Fruit fly (Drosophila melanogaster) whole organism, embryonic: ENCODE data around the gene CG5104.
A peak's percentile ranks its signal among the peaks of the same experiment; 100 is the strongest.

Source experiments
- BEAF-32 ChIP-seq: fragments of 200-800 bp; sonication (Bioruptor generic); optimal IDR thresholded peaks from 3 replicates; lab custom pipeline; 2017; ENCODE audit warnings: missing biosample characterization, missing genetic modification characterization, mild to moderate bottlenecking, moderate library complexity, missing genetic modification reagents
- BtbVII ChIP-seq: fragments of 200-800 bp; sonication (Bioruptor generic); optimal IDR thresholded peaks from 3 replicates; lab custom pipeline; 2017; ENCODE audit warnings: missing biosample characterization, mild to moderate bottlenecking, missing genetic modification characterization
- CG10147 ChIP-seq: fragments of 200-800 bp; sonication (Bioruptor generic); optimal IDR thresholded peaks from 2 replicates; lab custom pipeline; 2019; ENCODE audit warnings: missing biosample characterization, mild to moderate bottlenecking, missing genetic modification characterization, moderate library complexity
- CG1024 ChIP-seq: fragments of 200-800 bp; sonication (Bioruptor generic); IDR thresholded peaks from 2 replicates; pipeline ENCODE4 v1.3.6; 2022; ENCODE audit warnings: missing biosample characterization, missing genetic modification characterization
- CG11696 ChIP-seq: fragments of 200-800 bp; sonication (Bioruptor generic); IDR thresholded peaks from 2 replicates; pipeline ENCODE4 v1.3.6; 2022; ENCODE audit warnings: missing biosample characterization, missing genetic modification characterization
- CG12071 ChIP-seq: fragments of 200-800 bp; sonication (Bioruptor generic); optimal IDR thresholded peaks from 3 replicates; lab custom pipeline; 2018; ENCODE audit warnings: missing biosample characterization, mild to moderate bottlenecking, missing genetic modification characterization
- CG14965 ChIP-seq: fragments of 200-800 bp; sonication (Bioruptor generic); optimal IDR thresholded peaks from 2 replicates; lab custom pipeline; 2016; ENCODE audit warnings: missing biosample characterization, missing genetic modification characterization, borderline replicate concordance
- CG15011 ChIP-seq: fragments of 200-800 bp; sonication (Bioruptor generic); optimal IDR thresholded peaks from 3 replicates; lab custom pipeline; 2018; ENCODE audit warnings: missing biosample characterization, mild to moderate bottlenecking, missing genetic modification characterization
- CG17385 ChIP-seq: fragments of 200-800 bp; sonication (Bioruptor generic); optimal IDR thresholded peaks from 3 replicates; lab custom pipeline; 2018; ENCODE audit warnings: missing biosample characterization, mild to moderate bottlenecking, missing genetic modification characterization
- CG2202 ChIP-seq: fragments of 200-800 bp; sonication (Bioruptor generic); optimal IDR thresholded peaks from 2 replicates; lab custom pipeline; 2018; ENCODE audit warnings: missing biosample characterization, mild to moderate bottlenecking, missing genetic modification characterization
- CG31388 ChIP-seq: fragments of 200-800 bp; sonication (Bioruptor generic); optimal IDR thresholded peaks from 2 replicates; lab custom pipeline; 2016; ENCODE audit warnings: missing biosample characterization, missing genetic modification characterization
- CG3163 ChIP-seq: fragments of 200-800 bp; sonication (Bioruptor generic); optimal IDR thresholded peaks from 3 replicates; lab custom pipeline; 2016; ENCODE audit warnings: missing biosample characterization, missing genetic modification characterization
- CG3407 ChIP-seq: fragments of 200-800 bp; sonication (Bioruptor generic); optimal IDR thresholded peaks from 2 replicates; lab custom pipeline; 2018; ENCODE audit warnings: missing biosample characterization, mild to moderate bottlenecking, missing genetic modification characterization
- CG4707 ChIP-seq: fragments of 200-800 bp; sonication (Bioruptor generic); optimal IDR thresholded peaks from 2 replicates; lab custom pipeline; 2018; ENCODE audit warnings: missing biosample characterization, mild to moderate bottlenecking, missing genetic modification characterization, moderate library complexity
- CG6765 ChIP-seq: fragments of 200-800 bp; sonication (Bioruptor generic); optimal IDR thresholded peaks from 3 replicates; lab custom pipeline; 2017; ENCODE audit warnings: missing biosample characterization, mild to moderate bottlenecking, missing genetic modification characterization
- CG7271 ChIP-seq: fragments of 200-800 bp; sonication (Bioruptor generic); optimal IDR thresholded peaks from 2 replicates; lab custom pipeline; 2018; ENCODE audit warnings: missing biosample characterization, mild to moderate bottlenecking, missing genetic modification characterization, moderate library complexity
- CG7786 ChIP-seq: fragments of 200-800 bp; sonication (Bioruptor generic); optimal IDR thresholded peaks from 2 replicates; lab custom pipeline; 2016; ENCODE audit warnings: missing biosample characterization, missing genetic modification characterization
- Dek ChIP-seq: fragments of 200-800 bp; sonication (Bioruptor generic); optimal IDR thresholded peaks from 3 replicates; lab custom pipeline; 2019; ENCODE audit warnings: missing biosample characterization, mild to moderate bottlenecking, missing genetic modification characterization, moderate library complexity
- Ets97D ChIP-seq: fragments of 200-800 bp; sonication (Bioruptor generic); optimal IDR thresholded peaks from 3 replicates; lab custom pipeline; 2016; ENCODE audit warnings: missing biosample characterization, missing genetic modification characterization
- Fer1 ChIP-seq: fragments of 200-800 bp; sonication (Bioruptor generic); optimal IDR thresholded peaks from 2 replicates; lab custom pipeline; 2017; ENCODE audit warnings: missing biosample characterization, mild to moderate bottlenecking, missing genetic modification characterization
- Hmr ChIP-seq: fragments of 200-800 bp; sonication (Bioruptor generic); optimal IDR thresholded peaks from 3 replicates; lab custom pipeline; 2017; ENCODE audit warnings: mild to moderate bottlenecking, missing biosample characterization, missing genetic modification reagents, missing genetic modification characterization
- Hr39 ChIP-seq: fragments of >200 bp; optimal IDR thresholded peaks from 2 replicates; lab custom pipeline; 2017
- MTF-1 ChIP-seq: fragments of 200-800 bp; sonication (Bioruptor generic); optimal IDR thresholded peaks from 2 replicates; lab custom pipeline; 2018; ENCODE audit warnings: missing biosample characterization, mild to moderate bottlenecking, missing genetic modification characterization, borderline replicate concordance
- NC2α ChIP-seq: fragments of 200-800 bp; sonication (Bioruptor generic); optimal IDR thresholded peaks from 2 replicates; lab custom pipeline; 2016; ENCODE audit warnings: missing biosample characterization, missing genetic modification characterization
- NC2β ChIP-seq: fragments of 200-800 bp; sonication (Bioruptor generic); optimal IDR thresholded peaks from 2 replicates; lab custom pipeline; 2016; ENCODE audit warnings: missing biosample characterization, missing genetic modification characterization
- Oaz ChIP-seq: fragments of 200-800 bp; sonication (Bioruptor generic); IDR thresholded peaks from 2 replicates; pipeline ENCODE4 v1.3.6; 2022; ENCODE audit warnings: missing biosample characterization, missing genetic modification characterization
- Poxn ChIP-seq: fragments of 200-800 bp; sonication (Bioruptor generic); IDR thresholded peaks from 2 replicates; pipeline ENCODE4 v1.3.6; 2022; ENCODE audit warnings: missing biosample characterization, missing genetic modification characterization
- Ravus ChIP-seq: fragments of 200-800 bp; sonication (Bioruptor generic); IDR thresholded peaks from 2 replicates; pipeline ENCODE4 v1.3.6; 2022; ENCODE audit warnings: missing biosample characterization, missing genetic modification characterization
- Vsx1 ChIP-seq: fragments of 200-800 bp; sonication (Bioruptor generic); optimal IDR thresholded peaks from 2 replicates; lab custom pipeline; 2017; ENCODE audit warnings: missing biosample characterization, mild to moderate bottlenecking, missing genetic modification characterization, missing genetic modification reagents
- Xrp1 ChIP-seq: fragments of 200-800 bp; sonication (Bioruptor generic); IDR thresholded peaks from 2 replicates; pipeline ENCODE4 v1.3.6; 2022; ENCODE audit warnings: missing biosample characterization, missing genetic modification characterization
- al ChIP-seq: fragments of 200-800 bp; sonication (Bioruptor generic); IDR thresholded peaks from 2 replicates; pipeline ENCODE4 v1.3.6; 2022; ENCODE audit warnings: missing biosample characterization, missing genetic modification characterization
- bbx ChIP-seq: fragments of 200-800 bp; sonication (Bioruptor generic); IDR thresholded peaks from 2 replicates; pipeline ENCODE4 v1.3.6; 2022; ENCODE audit warnings: missing biosample characterization, missing genetic modification characterization; ENCODE audit not compliant: partially characterized antibody
- dpn ChIP-seq, 2 experiments: fragments of 200-800 bp; sonication (Bioruptor generic); optimal IDR thresholded peaks; 3 replicates each; lab custom pipeline; 2016; ENCODE audit warnings: missing biosample characterization in 2 of 2, missing genetic modification characterization in 2 of 2
- esg ChIP-seq: fragments of 200-800 bp; sonication (Bioruptor generic); conservative IDR thresholded peaks from 2 replicates; pipeline ENCODE4 v1.3.6; 2022; ENCODE audit warnings: missing biosample characterization, missing genetic modification characterization
- hkb ChIP-seq, 2 experiments: fragments of 200-800 bp in 1 of 2; fragments of >200 bp in 1 of 2; sonication (Bioruptor generic) in 1 of 2; IDR thresholded peaks in 1 of 2; optimal IDR thresholded peaks in 1 of 2; 2 replicates each; pipeline versions ENCODE4 v1.3.6 to Lab custom; 2017 to 2022; ENCODE audit warnings: missing biosample characterization in 1 of 2, missing genetic modification characterization in 1 of 2
- jigr1 ChIP-seq: fragments of 200-800 bp; sonication (Bioruptor generic); IDR thresholded peaks from 3 replicates; pipeline ENCODE4 v1.3.6; 2022; ENCODE audit warnings: missing biosample characterization, missing genetic modification characterization
- knrl ChIP-seq: fragments of 200-800 bp; sonication (Bioruptor generic); IDR thresholded peaks from 3 replicates; pipeline ENCODE4 v1.3.6; 2022; ENCODE audit warnings: missing biosample characterization, missing genetic modification characterization; ENCODE audit not compliant: partially characterized antibody
- lilli ChIP-seq: fragments of 200-800 bp; sonication (Bioruptor generic); optimal IDR thresholded peaks from 3 replicates; lab custom pipeline; 2016; ENCODE audit warnings: missing biosample characterization, missing genetic modification characterization
- mam ChIP-seq: fragments of 200-800 bp; sonication (Bioruptor generic); optimal IDR thresholded peaks from 3 replicates; lab custom pipeline; 2016; ENCODE audit warnings: missing biosample characterization, missing genetic modification characterization
- nmo ChIP-seq: fragments of 200-800 bp; sonication (Bioruptor generic); optimal IDR thresholded peaks from 2 replicates; lab custom pipeline; 2018; ENCODE audit warnings: missing biosample characterization, mild to moderate bottlenecking, missing genetic modification characterization, moderate library complexity
- org-1 ChIP-seq: fragments of 200-800 bp; sonication (Bioruptor generic); optimal IDR thresholded peaks from 2 replicates; lab custom pipeline; 2017; ENCODE audit warnings: missing biosample characterization, missing genetic modification characterization
- pros ChIP-seq: fragments of 200-800 bp; sonication (Bioruptor generic); optimal IDR thresholded peaks from 3 replicates; lab custom pipeline; 2019; ENCODE audit warnings: missing biosample characterization, mild to moderate bottlenecking, missing genetic modification characterization, moderate library complexity
- ranshi ChIP-seq: fragments of 200-800 bp; sonication (Bioruptor generic); IDR thresholded peaks from 2 replicates; pipeline ENCODE4 v1.3.6; 2022; ENCODE audit warnings: missing biosample characterization, missing genetic modification characterization
- salm ChIP-seq: fragments of 200-800 bp; sonication (Bioruptor generic); optimal IDR thresholded peaks from 2 replicates; lab custom pipeline; 2018; ENCODE audit warnings: missing biosample characterization, mild to moderate bottlenecking, missing genetic modification characterization
- scrt ChIP-seq: fragments of 200-800 bp; sonication (Bioruptor generic); optimal IDR thresholded peaks from 2 replicates; lab custom pipeline; 2018; ENCODE audit warnings: missing biosample characterization, mild to moderate bottlenecking, missing genetic modification characterization, moderate library complexity
- sd ChIP-seq: fragments of 200-800 bp; sonication (Bioruptor generic); optimal IDR thresholded peaks from 3 replicates; lab custom pipeline; 2018; ENCODE audit warnings: missing biosample characterization, mild to moderate bottlenecking, missing genetic modification characterization, moderate library complexity
- sug ChIP-seq: fragments of 200-800 bp; optimal IDR thresholded peaks from 2 replicates; lab custom pipeline; 2019; ENCODE audit warnings: missing biosample characterization, mild to moderate bottlenecking, missing genetic modification characterization, moderate library complexity
- tx ChIP-seq: fragments of 200-800 bp; sonication (Bioruptor generic); optimal IDR thresholded peaks from 2 replicates; lab custom pipeline; 2016; ENCODE audit warnings: missing biosample characterization, missing genetic modification characterization
- vfl ChIP-seq: fragments of 200-800 bp; sonication (Bioruptor generic); optimal IDR thresholded peaks from 2 replicates; lab custom pipeline; 2016; ENCODE audit warnings: missing biosample characterization, missing genetic modification characterization
- wek ChIP-seq: fragments of 200-800 bp; sonication (Bioruptor generic); optimal IDR thresholded peaks from 3 replicates; lab custom pipeline; 2018; ENCODE audit warnings: missing biosample characterization, mild to moderate bottlenecking, missing genetic modification characterization, moderate library complexity

The CG5104 gene

dm6 chr3L:20537655-20538300, 17.0 kb downstream of the CG5104 start (continued):
- TF ChIP-seq CG15011 (GFP tag; lab: Kevin White, UChicago) (no peak), hkb (optimal IDR thresholded peaks at IDR 0.05; lab: Kevin White, UChicago) (no peak), hkb (GFP tag; IDR thresholded peaks at IDR 0.05; lab: Robert Waterston, UW) (0 out of 2 replicates have a peak, but pooled peaks have one; percentile 27), Fer1 (GFP tag; lab: Kevin White, UChicago) (peak; percentile 10), jigr1 (no peak), CG11696 (GFP tag; lab: Robert Waterston, UW) (no peak), wek (GFP tag; lab: Kevin White, UChicago) (no peak), sd (tag; lab: Kevin White, UChicago) (peak; percentile 29), CG31388 (GFP tag; lab: Kevin White, UChicago) (no peak), Hmr (GFP tag; lab: Kevin White, UChicago) (peak; percentile 42), Ets97D (GFP tag; lab: Kevin White, UChicago) (no peak), BEAF-32 (GFP tag; lab: Kevin White, UChicago) (no peak), mam (GFP tag; lab: Kevin White, UChicago) (no peak), bbx (no peak), Oaz (GFP tag; lab: Robert Waterston, UW) (no peak), BtbVII (GFP tag; lab: Kevin White, UChicago) (no peak), CG17385 (no peak), pros (GFP tag; lab: Kevin White, UChicago) (no peak), CG7786 (GFP tag; lab: Kevin White, UChicago) (no peak), CG4707 (GFP tag; lab: Kevin White, UChicago) (no peak), NC2β (GFP tag; lab: Kevin White, UChicago) (no peak), NC2α (GFP tag; lab: Kevin White, UChicago) (no peak), ranshi (GFP tag; lab: Robert Waterston, UW) (no peak), CG14965 (GFP tag; lab: Kevin White, UChicago) (no peak), Vsx1 (GFP tag; lab: Kevin White, UChicago) (no peak), CG10147 (GFP tag; lab: Kevin White, UChicago) (no peak), scrt (GFP tag; lab: Kevin White, UChicago) (no peak), nmo (GFP tag; lab: Kevin White, UChicago) (no peak), CG3163 (no peak), al (GFP tag; lab: Robert Waterston, UW) (no peak), CG2202 (tag; lab: Kevin White, UChicago) (no peak), CG7271 (tag; lab: Kevin White, UChicago) (no peak), CG1024 (GFP tag; lab: Robert Waterston, UW) (no peak), Xrp1 (no peak), CG12071 (GFP tag; lab: Kevin White, UChicago) (no peak), salm (tag; lab: Kevin White, UChicago) (no peak), Dek (tag; lab: Kevin White, UChicago) (no peak), lilli (no peak), Ravus (GFP tag; lab: Robert Waterston, UW) (no peak), dpn (GFP tag; optimal IDR thresholded peaks at IDR 0.05; lab: Kevin White, UChicago) (no peak), tx (GFP tag; lab: Kevin White, UChicago) (no peak), Poxn (no peak), esg (GFP tag; lab: Robert Waterston, UW) (no peak), sug (tag; lab: Kevin White, UChicago) (no peak), MTF-1 (GFP tag; lab: Kevin White, UChicago) (no peak), knrl (GFP tag; lab: Robert Waterston, UW) (no peak), vfl (GFP tag; lab: Kevin White, UChicago) (no peak), org-1 (GFP tag; lab: Kevin White, UChicago) (no peak), CG6765 (no peak), CG3407 (GFP tag; lab: Kevin White, UChicago) (no peak), Hr39 (lab: Kevin White, UChicago) (no peak)
